Fruit fly (Drosophila melanogaster) whole organism, adult: Measurements from ENCODE around the gene shtd.
A peak's percentile ranks its signal among the peaks of the same experiment; 100 is the strongest.

Source experiments
- CG11617 ChIP-seq: fragments of 200-800 bp; sonication (Bioruptor generic); optimal IDR thresholded peaks from 2 replicates; lab custom pipeline; 2017; ENCODE audit warnings: mild to moderate bottlenecking, missing biosample characterization, missing genetic modification reagents, missing genetic modification characterization
- CG12768 ChIP-seq: fragments of 200-800 bp; sonication (Bioruptor generic); optimal IDR thresholded peaks from 2 replicates; lab custom pipeline; 2017; ENCODE audit warnings: missing biosample characterization, missing genetic modification characterization, mild to moderate bottlenecking, moderate library complexity, missing genetic modification reagents
- CG14711 ChIP-seq: fragments of 200-800 bp; sonication (Bioruptor generic); optimal IDR thresholded peaks from 2 replicates; lab custom pipeline; 2018; ENCODE audit warnings: missing biosample characterization, mild to moderate bottlenecking, missing genetic modification characterization, moderate library complexity
- CG1620 ChIP-seq: fragments of 200-800 bp; sonication (Bioruptor generic); optimal IDR thresholded peaks from 2 replicates; lab custom pipeline; 2016; ENCODE audit warnings: missing biosample characterization, missing genetic modification characterization
- CG33017 ChIP-seq: fragments of 200-800 bp; sonication (Bioruptor generic); optimal IDR thresholded peaks from 2 replicates; lab custom pipeline; 2018; ENCODE audit warnings: missing biosample characterization, mild to moderate bottlenecking, missing genetic modification characterization, moderate library complexity
- CG5204 ChIP-seq: fragments of 200-800 bp; sonication (Bioruptor generic); optimal IDR thresholded peaks from 2 replicates; lab custom pipeline; 2016; ENCODE audit warnings: missing biosample characterization, missing genetic modification characterization
- CG7045 ChIP-seq: fragments of 200-800 bp; sonication (Bioruptor generic); optimal IDR thresholded peaks from 2 replicates; lab custom pipeline; 2017; ENCODE audit warnings: missing biosample characterization, mild to moderate bottlenecking, missing genetic modification characterization
- CG7101 ChIP-seq: fragments of 200-800 bp; sonication (Bioruptor generic); optimal IDR thresholded peaks from 2 replicates; lab custom pipeline; 2018; ENCODE audit warnings: missing biosample characterization, mild to moderate bottlenecking, missing genetic modification characterization, moderate library complexity
- Clk ChIP-seq: fragments of 200-800 bp; sonication (Bioruptor generic); optimal IDR thresholded peaks from 2 replicates; lab custom pipeline; 2017; ENCODE audit warnings: missing biosample characterization, missing genetic modification characterization
- Crg-1 ChIP-seq: fragments of 200-800 bp; sonication (Bioruptor generic); optimal IDR thresholded peaks from 2 replicates; lab custom pipeline; 2016; ENCODE audit warnings: missing biosample characterization, missing genetic modification characterization
- Hr96 ChIP-seq: fragments of 200-800 bp; sonication (Bioruptor generic); optimal IDR thresholded peaks from 2 replicates; lab custom pipeline; 2016; ENCODE audit warnings: missing biosample characterization, missing genetic modification characterization
- Mnt ChIP-seq: fragments of 200-800 bp; sonication (Bioruptor generic); optimal IDR thresholded peaks from 2 replicates; lab custom pipeline; 2016; ENCODE audit warnings: missing biosample characterization, mild to moderate bottlenecking, missing genetic modification characterization
- bab1 ChIP-seq: fragments of 200-800 bp; sonication (Bioruptor generic); optimal IDR thresholded peaks from 3 replicates; lab custom pipeline; 2019; ENCODE audit warnings: missing biosample characterization, mild to moderate bottlenecking, missing genetic modification characterization, moderate library complexity
- cic ChIP-seq: fragments of 200-800 bp; sonication (Bioruptor generic); optimal IDR thresholded peaks from 2 replicates; lab custom pipeline; 2017; ENCODE audit warnings: missing biosample characterization, mild to moderate bottlenecking, missing genetic modification characterization, moderate library complexity
- cnc ChIP-seq, 2 experiments: fragments of >200 bp; optimal IDR thresholded peaks; 2 replicates each; lab custom pipeline; 2017
- kay ChIP-seq: fragments of 200-800 bp; sonication (Bioruptor generic); peaks from one replicate; lab custom pipeline; 2016; ENCODE audit warnings: missing biosample characterization, missing genetic modification characterization, borderline replicate concordance
- ovo ChIP-seq: fragments of 200-800 bp; sonication (Bioruptor generic); optimal IDR thresholded peaks from 2 replicates; lab custom pipeline; 2016; ENCODE audit warnings: missing biosample characterization, missing genetic modification characterization
- pad ChIP-seq: fragments of 200-800 bp; sonication (Bioruptor generic); optimal IDR thresholded peaks from 3 replicates; lab custom pipeline; 2017; ENCODE audit warnings: missing biosample characterization, missing genetic modification characterization, mild to moderate bottlenecking, moderate library complexity, missing genetic modification reagents
- tj ChIP-seq: fragments of 200-800 bp; sonication (Bioruptor generic); optimal IDR thresholded peaks from 3 replicates; lab custom pipeline; 2017; ENCODE audit warnings: missing biosample characterization, mild to moderate bottlenecking, missing genetic modification characterization, moderate library complexity
- toe ChIP-seq: fragments of 200-800 bp; sonication (Bioruptor generic); optimal IDR thresholded peaks from 2 replicates; lab custom pipeline; 2016; ENCODE audit warnings: missing biosample characterization, missing genetic modification characterization

shtd gene

DNA sequence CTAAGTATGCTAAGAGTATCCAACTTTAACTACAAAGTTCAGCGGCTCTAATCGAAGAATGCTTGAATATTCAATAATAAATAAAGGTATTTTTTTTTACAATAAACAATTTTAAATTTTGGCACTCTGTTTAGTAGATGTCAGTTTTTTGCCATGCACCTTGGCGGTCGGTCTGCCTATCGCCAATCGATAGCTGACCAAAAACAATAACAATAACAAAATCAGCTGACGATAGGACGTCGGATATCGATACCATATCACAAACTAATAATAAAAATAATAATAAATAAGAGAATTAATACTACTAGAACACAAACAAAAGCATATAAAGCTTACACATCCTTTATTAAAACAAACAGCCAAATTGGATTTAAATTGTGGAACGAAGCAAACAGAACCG is 24.4 kb upstream of the shtd start, which contains the start of gene Gmap:
TSS of gene Gmap (plus strand) at position 241 of the 400 bp plus-strand sequence.
- TF ChIP-seq kay (GFP tag; lab: Kevin White, UChicago) (peak; percentile 57), bab1 (peak; percentile 39), CG33017 (no peak), toe (GFP tag; lab: Kevin White, UChicago) (no peak), CG14711 (tag; lab: Kevin White, UChicago) (peak; percentile 15)

DNA sequence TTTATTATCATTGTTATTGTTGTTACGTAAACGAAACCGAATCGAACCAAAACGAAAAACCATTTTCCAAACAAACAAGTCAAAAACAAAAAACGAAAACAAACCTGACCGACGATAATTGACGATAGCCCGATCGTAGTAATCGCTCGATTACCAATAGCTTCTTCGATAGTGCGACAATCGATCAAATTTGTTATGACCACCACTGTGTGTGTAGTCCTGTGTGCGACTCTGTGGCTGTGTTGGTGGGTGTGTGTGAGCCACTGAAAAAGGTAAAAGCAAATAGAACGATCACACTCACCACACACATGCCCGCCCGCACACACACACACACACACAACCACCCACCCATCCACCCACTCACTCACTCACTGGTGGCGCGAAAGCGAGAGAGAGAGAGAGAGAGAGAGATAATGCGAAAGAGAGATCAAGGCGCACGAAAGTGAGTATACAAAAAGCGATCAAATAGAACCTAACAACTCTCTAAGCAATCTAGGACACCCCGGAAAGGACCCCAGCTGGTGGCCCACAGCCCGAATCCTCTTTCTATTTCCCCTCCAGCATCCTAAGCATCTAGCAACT is 22.3 kb upstream of the shtd start:
- TF ChIP-seq CG1620 (GFP tag; lab: Kevin White, UChicago), result no peak

DNA sequence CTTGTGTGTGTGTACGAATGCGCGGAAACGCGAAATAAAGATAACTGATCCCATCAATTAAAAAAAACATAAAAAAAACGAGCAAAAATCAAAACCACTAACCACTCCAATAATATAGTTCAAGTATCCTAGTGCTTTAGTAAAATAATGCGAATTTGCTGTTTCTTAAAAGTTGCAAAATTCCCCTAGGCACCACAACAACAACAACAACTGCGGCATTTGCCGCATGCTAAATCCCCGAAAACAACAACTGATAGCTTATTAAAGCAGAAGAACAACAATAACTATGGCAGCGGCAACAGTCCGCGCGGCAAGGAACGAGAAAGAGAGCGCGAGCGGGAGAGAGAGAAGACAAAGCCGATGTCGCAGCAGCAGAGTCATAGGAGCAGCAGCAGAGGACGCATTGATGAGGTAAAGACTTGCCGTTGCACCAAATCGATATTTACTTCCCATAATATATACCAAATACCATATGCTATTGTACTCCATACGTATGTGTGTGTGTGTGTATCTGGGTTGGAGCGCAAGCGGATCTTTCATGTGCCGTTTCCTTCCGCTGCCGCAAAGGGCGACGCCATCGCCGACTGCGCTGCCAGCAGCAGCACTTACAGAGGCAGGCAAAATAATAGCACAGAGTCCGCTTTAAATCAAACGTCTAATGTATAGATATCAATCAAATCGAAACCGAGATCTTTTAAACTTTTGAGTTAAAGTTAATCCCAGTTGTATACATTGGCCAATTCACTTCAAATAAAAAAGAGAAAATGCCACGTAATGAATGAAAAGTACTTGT is 21.0 kb upstream of the shtd start:
- TF ChIP-seq CG11617 (GFP tag; lab: Kevin White, UChicago), result no peak
- no peak for TF ChIP-seq Mnt (GFP tag; lab: Kevin White, UChicago)
- no peak for TF ChIP-seq CG12768 (GFP tag; lab: Kevin White, UChicago)
- TF ChIP-seq Hr96, result no peak
- TF ChIP-seq CG33017, result no peak
- no peak for TF ChIP-seq tj (GFP tag; lab: Kevin White, UChicago)
- no peak for TF ChIP-seq ovo
- TF ChIP-seq CG7045, result no peak
- TF ChIP-seq CG1620 (GFP tag; lab: Kevin White, UChicago), result no peak
- no peak for TF ChIP-seq kay (GFP tag; lab: Kevin White, UChicago)
- no peak for TF ChIP-seq CG7101 (tag; lab: Kevin White, UChicago)
- TF ChIP-seq CG5204 (GFP tag; lab: Kevin White, UChicago), result no peak
- no peak for TF ChIP-seq Crg-1 (GFP tag; lab: Kevin White, UChicago)
- no peak for TF ChIP-seq toe (GFP tag; lab: Kevin White, UChicago)
- no peak for TF ChIP-seq CG14711 (tag; lab: Kevin White, UChicago)
- TF ChIP-seq cic (GFP tag; lab: Kevin White, UChicago), result no peak

DNA sequence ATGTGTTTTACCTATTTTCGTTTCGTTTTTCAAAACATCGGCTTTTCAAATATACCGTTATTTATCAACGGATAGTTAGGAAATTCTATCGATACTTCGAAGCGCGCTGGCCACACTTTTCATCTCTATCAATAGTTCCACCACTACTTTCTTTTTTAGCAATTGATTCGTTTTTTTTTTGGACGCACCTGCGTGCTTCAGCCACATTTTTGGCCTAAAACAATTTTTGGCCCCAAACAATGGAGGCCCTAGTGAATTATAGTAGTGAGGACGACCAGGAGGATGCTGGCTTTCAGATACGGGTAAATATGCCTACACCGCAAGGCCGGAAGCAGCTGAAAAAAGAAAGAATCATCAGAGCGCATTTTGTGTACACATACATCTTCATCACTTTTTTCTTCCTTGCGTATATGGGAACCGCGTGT is 20.0 kb upstream of the shtd start, which contains the start of gene CG6340:
TSS of gene CG6340 (plus strand) at position 139 of the 425 bp plus-strand sequence.
- TF ChIP-seq Clk (GFP tag; lab: Kevin White, UChicago) (no peak), CG14711 (tag; lab: Kevin White, UChicago) (no peak), bab1 (peak; percentile 12), toe (GFP tag; lab: Kevin White, UChicago) (no peak), CG5204 (GFP tag; lab: Kevin White, UChicago) (no peak), CG7045 (no peak), pad (GFP tag; lab: Kevin White, UChicago) (no peak), Mnt (GFP tag; lab: Kevin White, UChicago) (peak; percentile 44), ovo (no peak), CG11617 (GFP tag; lab: Kevin White, UChicago) (no peak), tj (GFP tag; lab: Kevin White, UChicago) (peak; percentile 6)

DNA sequence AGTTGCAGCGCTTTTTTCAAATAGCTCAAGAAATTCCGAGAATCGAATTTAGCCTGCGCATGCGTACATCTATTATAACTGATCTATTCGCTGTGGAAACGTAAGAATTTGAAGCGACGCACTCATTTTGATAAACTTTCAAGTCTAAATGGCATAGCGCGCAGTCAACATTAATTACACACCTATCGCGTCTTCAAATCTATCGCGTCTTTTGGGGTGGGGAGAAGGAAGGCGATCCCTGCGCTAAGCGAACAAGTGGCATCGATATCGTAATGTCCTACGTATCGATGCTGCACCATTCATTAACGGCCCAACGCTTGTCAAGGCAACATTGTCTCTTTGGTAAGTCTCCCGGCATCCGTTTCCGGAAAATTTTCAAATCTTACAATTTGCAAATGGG is 13.6 kb upstream of the shtd start, which contains the start of gene CG6324:
TSS of gene CG6324 (plus strand) at position 301 of the 400 bp plus-strand sequence.
- TF ChIP-seq tj (GFP tag; lab: Kevin White, UChicago) (no peak), bab1 (no peak), Mnt (GFP tag; lab: Kevin White, UChicago) (no peak), CG33017 (no peak), CG5204 (GFP tag; lab: Kevin White, UChicago) (no peak), kay (GFP tag; lab: Kevin White, UChicago) (no peak), ovo (no peak), cnc (optimal IDR thresholded peaks at IDR 0.05; lab: Kevin White, UChicago) (no peak), CG1620 (GFP tag; lab: Kevin White, UChicago) (no peak), CG7045 (no peak), Hr96 (no peak), CG11617 (GFP tag; lab: Kevin White, UChicago) (no peak), CG7101 (tag; lab: Kevin White, UChicago) (no peak)

DNA sequence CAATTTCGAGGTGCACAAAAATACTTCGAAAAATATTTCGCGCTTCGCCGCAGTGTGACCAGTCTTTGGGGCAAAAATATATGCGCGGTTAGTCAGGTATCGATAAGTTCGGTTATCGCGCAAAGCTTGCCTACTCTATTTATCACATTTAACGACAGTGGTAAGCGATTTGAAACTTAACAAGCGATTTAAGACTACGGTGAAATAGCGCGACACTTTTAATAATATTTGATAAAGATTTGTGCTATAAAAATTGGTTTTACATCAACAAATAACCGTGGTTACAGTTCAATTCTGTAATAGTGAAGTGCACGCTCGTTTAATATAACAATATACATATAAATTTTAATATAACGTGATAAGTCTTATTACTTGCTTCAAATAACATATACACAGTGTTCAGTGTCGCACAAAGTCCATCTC is 13.1 kb upstream of the shtd start, which contains the start of gene mh:
TSS of gene mh (minus strand) at position 34 of the 423 bp plus-strand sequence.
- no peak for TF ChIP-seq CG11617 (GFP tag; lab: Kevin White, UChicago)
- TF ChIP-seq toe (GFP tag; lab: Kevin White, UChicago), result no peak
- no peak for TF ChIP-seq CG1620 (GFP tag; lab: Kevin White, UChicago)
- TF ChIP-seq Hr96, result no peak
- peak; percentile 8 for TF ChIP-seq bab1
- TF ChIP-seq Clk (GFP tag; lab: Kevin White, UChicago), result no peak
- TF ChIP-seq CG5204 (GFP tag; lab: Kevin White, UChicago), result no peak
- TF ChIP-seq ovo, result no peak

DNA sequence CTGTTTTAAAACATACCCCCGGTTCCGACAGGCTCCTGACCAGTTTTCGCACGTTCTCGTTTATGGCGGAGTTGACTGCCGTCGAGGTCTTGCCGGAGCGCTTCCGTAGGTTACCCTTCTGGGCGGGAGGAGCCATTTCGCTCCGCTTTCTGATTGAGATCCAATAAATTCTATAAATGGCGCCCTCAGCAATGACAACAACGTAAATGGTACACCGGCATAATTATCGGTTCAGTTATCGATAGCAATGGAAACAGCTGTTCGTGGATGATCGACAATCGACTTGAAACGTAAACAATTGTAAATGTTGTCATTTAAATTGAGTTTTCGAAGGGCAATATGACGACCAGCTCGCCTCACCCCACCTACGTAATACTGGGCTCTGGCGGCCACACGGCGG is 9.7 kb upstream of the shtd start, which contains the start of the genes Grip128 and Alg14:
TSS of gene Grip128 (minus strand) at position 216 of the 400 bp plus-strand sequence.
TSS of gene Alg14 (plus strand) at position 261 of the 400 bp plus-strand sequence.
- TF ChIP-seq CG14711 (tag; lab: Kevin White, UChicago) (no peak), Mnt (GFP tag; lab: Kevin White, UChicago) (no peak), cnc (optimal IDR thresholded peaks at IDR 0.05; lab: Kevin White, UChicago) (no peak), ovo (no peak), pad (GFP tag; lab: Kevin White, UChicago) (no peak), CG7101 (tag; lab: Kevin White, UChicago) (no peak), CG11617 (GFP tag; lab: Kevin White, UChicago) (no peak), bab1 (no peak), CG5204 (GFP tag; lab: Kevin White, UChicago) (no peak)
